Worm (Caenorhabditis elegans): ENCODE data around the gene ZK652.8.

ZK652.8 gene

ce11 chrIII:7889036-7889435 lies 45.6 kb upstream of the ZK652.8 start:
- TF ChIP-seq tag-97 (GFP tag; IDR thresholded peaks at IDR 0.05) (no peak), egl-43 (GFP tag; IDR thresholded peaks at IDR 0.05) (no peak), Y5F2A.4 (GFP tag; optimal IDR thresholded peaks at IDR 0.05) (no peak), mxl-2 (GFP tag; conservative IDR thresholded peaks at IDR 0.05) (no peak), ceh-28 (tag; optimal IDR thresholded peaks at IDR 0.05) (no peak), lin-15B (tag; optimal IDR thresholded peaks at IDR 0.05) (no peak), F37D6.2 (tag; optimal IDR thresholded peaks at IDR 0.05) (no peak), php-3 (GFP tag; IDR thresholded peaks at IDR 0.05) (no peak), attf-4 (tag; optimal IDR thresholded peaks at IDR 0.05) (no peak)

ce11 chrIII:7884863-7885262 lies 41.4 kb upstream of the ZK652.8 start, which contains the start of gene ZK688.11:
Gene ZK688.11, minus strand, starts transcription at chrIII:7884963.
- TF ChIP-seq dve-1 (tag; optimal IDR thresholded peaks at IDR 0.05; ENCODE audit: insufficient read depth), result peak; percentile 3
- no peak for TF ChIP-seq zfp-3 (GFP tag; conservative IDR thresholded peaks at IDR 0.05)
- TF ChIP-seq mep-1 (tag; optimal IDR thresholded peaks at IDR 0.05), result peak; percentile 27

DNA sequence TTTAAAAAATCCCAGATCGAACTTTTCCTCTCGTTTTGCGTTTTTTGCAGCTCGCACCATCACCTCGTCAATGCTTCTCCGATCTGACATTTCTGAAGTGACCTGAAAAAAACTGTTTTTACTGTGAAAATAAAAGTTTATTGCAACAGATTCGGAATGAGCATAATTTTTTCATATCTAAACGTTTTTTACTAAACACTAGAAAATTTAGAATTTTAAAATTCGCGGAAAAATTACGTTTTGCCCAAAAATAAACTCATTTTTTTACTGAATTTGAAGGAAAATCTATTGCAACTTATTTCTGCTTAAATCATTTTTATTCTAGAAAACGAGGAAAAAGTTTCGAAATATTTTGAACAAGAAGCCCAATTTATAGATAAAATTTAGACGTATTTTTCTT lies 39.5 kb upstream of the ZK652.8 start, which contains the start of gene ZK688.9:
TSS of gene ZK688.9 (minus strand) at position 101 of the 400 bp plus-strand sequence.
- TF ChIP-seq T20F7.1 (GFP tag; optimal IDR thresholded peaks at IDR 0.05) (no peak), lin-29 (GFP tag; IDR thresholded peaks at IDR 0.05) (no peak), daf-12 (tag; optimal IDR thresholded peaks at IDR 0.05) (no peak), Y75B8A.6 (GFP tag; IDR thresholded peaks at IDR 0.05) (no peak), nhr-76 (tag; optimal IDR thresholded peaks at IDR 0.05) (no peak), nhr-102 (tag; optimal IDR thresholded peaks at IDR 0.05) (no peak), Y5F2A.4 (GFP tag; optimal IDR thresholded peaks at IDR 0.05) (no peak), ceh-28 (tag; optimal IDR thresholded peaks at IDR 0.05) (no peak), lin-13 (GFP tag; optimal IDR thresholded peaks at IDR 0.05) (no peak), nhr-42 (GFP tag; IDR thresholded peaks at IDR 0.05) (no peak), nhr-28 (tag; optimal IDR thresholded peaks at IDR 0.05) (no peak)

DNA sequence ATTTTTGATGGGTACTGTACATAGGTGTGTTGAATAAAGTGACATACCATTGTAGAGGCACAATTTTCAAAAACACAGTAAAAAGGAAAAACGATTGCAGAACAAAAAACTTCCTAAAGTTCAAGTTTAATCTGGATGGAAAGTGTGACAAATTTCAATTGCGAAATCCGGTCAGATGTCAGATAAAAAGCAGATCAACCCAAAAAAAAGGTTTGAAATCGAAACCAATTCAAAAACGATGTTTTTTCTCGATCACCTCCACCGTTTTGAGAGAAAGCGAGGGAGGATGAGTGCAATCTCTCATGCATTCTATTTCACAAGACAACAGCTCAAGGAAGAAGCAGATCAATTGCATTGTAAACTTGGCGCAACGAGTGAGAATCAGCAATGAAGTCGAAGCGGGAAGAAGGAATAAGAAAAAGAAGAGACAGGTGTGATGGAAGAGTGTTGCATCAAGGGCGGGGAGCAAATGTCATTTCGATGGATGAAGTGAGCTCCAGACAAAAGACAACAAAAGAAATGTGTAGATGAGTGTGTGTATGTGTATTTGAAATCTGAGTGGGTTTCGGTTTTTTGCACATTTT lies 36.8 kb upstream of the ZK652.8 start:
- TF ChIP-seq nhr-11 (tag; optimal IDR thresholded peaks at IDR 0.05), result peak; percentile 41
- no peak for TF ChIP-seq zfp-3 (GFP tag; conservative IDR thresholded peaks at IDR 0.05)
- no peak for TF ChIP-seq php-3 (GFP tag; IDR thresholded peaks at IDR 0.05)
- TF ChIP-seq F49E8.2 (tag; optimal IDR thresholded peaks at IDR 0.05; ENCODE audit: borderline replicate concordance), result no peak
- TF ChIP-seq T20F7.1 (GFP tag; optimal IDR thresholded peaks at IDR 0.05), result no peak

- TF ChIP-seq snpc-1.2 (GFP tag; IDR thresholded peaks at IDR 0.05) (no peak), unc-62 (GFP tag; optimal IDR thresholded peaks at IDR 0.05 in 1 of 2) (peak in 1 of 2 experiments; percentile 36), unc-62 (tag; optimal IDR thresholded peaks at IDR 0.05) (no peak)
Observed at ce11 chrIII:7878852-7879329, 35.5 kb upstream of the ZK652.8 start, which contains the start of gene sup-18. Gene sup-18, minus strand, starts transcription at chrIII:7878902.

DNA sequence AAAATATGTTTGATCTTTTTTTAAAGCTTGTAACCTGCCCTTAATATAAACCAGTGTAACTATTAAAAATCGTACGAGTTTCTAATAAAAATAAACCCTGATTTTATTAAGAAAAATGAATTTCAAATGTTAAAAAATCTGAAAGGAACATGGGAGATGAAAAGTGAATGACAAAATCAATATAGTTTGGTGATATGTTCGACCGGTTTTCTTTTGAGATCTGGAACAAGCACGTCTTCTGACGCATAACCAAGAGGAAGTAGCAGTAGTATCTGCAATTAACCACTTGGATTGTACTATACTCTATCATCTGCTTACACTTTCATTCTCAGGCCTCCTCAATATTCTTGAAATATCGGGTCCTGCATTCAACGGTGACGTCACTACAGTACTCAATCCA lies 33.7 kb upstream of the ZK652.8 start:
- no peak for TF ChIP-seq saeg-2 (GFP tag; IDR thresholded peaks at IDR 0.05)
- TF ChIP-seq unc-62 (GFP tag; optimal IDR thresholded peaks at IDR 0.05 in 1 of 2), result peak in 1 of 2 experiments; percentile 93
- TF ChIP-seq unc-62 (tag; optimal IDR thresholded peaks at IDR 0.05), result no peak

DNA sequence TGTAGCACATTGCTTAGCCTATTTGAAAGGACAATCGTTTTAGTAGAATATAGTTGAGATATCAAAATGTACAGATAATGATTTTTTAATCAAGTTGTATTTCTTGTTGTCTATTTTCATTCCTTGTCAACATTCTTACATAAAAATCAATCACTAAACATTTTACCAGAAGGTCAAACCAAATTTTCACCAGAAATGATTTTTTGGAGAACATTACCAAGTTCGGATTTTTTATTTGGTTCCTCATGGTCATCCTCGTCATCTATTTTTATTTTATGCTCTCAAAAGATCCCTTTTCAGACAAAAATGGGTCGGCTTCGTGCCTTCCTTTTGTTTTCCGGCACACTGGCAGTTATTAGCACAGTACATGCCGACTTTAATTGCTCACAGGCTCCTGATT lies 30.0 kb upstream of the ZK652.8 start, which contains the start of gene tyr-1:
TSS of gene tyr-1 (plus strand) at position 301 of the 400 bp plus-strand sequence.
- TF ChIP-seq ceh-82 (tag; optimal IDR thresholded peaks at IDR 0.05) (no peak), php-3 (GFP tag; IDR thresholded peaks at IDR 0.05) (no peak), hlh-11 (tag; optimal IDR thresholded peaks at IDR 0.05) (no peak), ctbp-1 (GFP tag; IDR thresholded peaks at IDR 0.05) (no peak), unc-62 (GFP tag; optimal IDR thresholded peaks at IDR 0.05 in 1 of 2) (no peak), unc-62 (tag; optimal IDR thresholded peaks at IDR 0.05) (no peak), tra-1 (GFP tag; IDR thresholded peaks at IDR 0.05) (no peak), mdl-1 (tag; optimal IDR thresholded peaks at IDR 0.05) (no peak), daf-8 (GFP tag; IDR thresholded peaks at IDR 0.05) (no peak), skn-1 (tag; optimal IDR thresholded peaks at IDR 0.05) (no peak), fkh-10 (GFP tag; optimal IDR thresholded peaks at IDR 0.05) (no peak), Y105C5A.15 (GFP tag; IDR thresholded peaks at IDR 0.05) (no peak), mep-1 (tag; optimal IDR thresholded peaks at IDR 0.05) (no peak), madf-5 (GFP tag; IDR thresholded peaks at IDR 0.05) (no peak), Y75B8A.6 (GFP tag; IDR thresholded peaks at IDR 0.05) (no peak)
